Worm (Caenorhabditis elegans) whole organism, midembryonic: ENCODE results near the gene poml-4.

Source experiments
- cog-1 ChIP-seq: sonication (generic microtip); optimal IDR thresholded peaks from 2 replicates; lab custom pipeline; 2016; ENCODE audit warnings: missing genetic modification characterization, missing compliant biosample characterization
- flt-1 ChIP-seq: fragments of 200-800 bp; sonication (Bioruptor generic); IDR thresholded peaks from 2 replicates; pipeline ENCODE4 v1.3.6; 2022; ENCODE audit warnings: missing genetic modification characterization, missing compliant biosample characterization
- klf-2 ChIP-seq: fragments of 200-800 bp; sonication (Bioruptor generic); conservative IDR thresholded peaks from 2 replicates; pipeline ENCODE4 v1.3.6; 2022; ENCODE audit warnings: missing genetic modification reagents, missing genetic modification characterization, missing compliant biosample characterization
- tab-1 ChIP-seq: fragments of 200-800 bp; sonication (Bioruptor generic); IDR thresholded peaks from 2 replicates; pipeline ENCODE4 v1.3.6; 2022; ENCODE audit warnings: missing genetic modification characterization, missing compliant biosample characterization
- ztf-29 ChIP-seq: fragments of 200-800 bp; sonication (Bioruptor generic); IDR thresholded peaks from 2 replicates; pipeline ENCODE4 v1.3.6; 2022; ENCODE audit warnings: missing genetic modification reagents, missing genetic modification characterization, missing compliant biosample characterization

- TF ChIP-seq ztf-29 (GFP tag; lab: Robert Waterston, UW) (no peak), klf-2 (GFP tag; lab: Robert Waterston, UW) (no peak), flt-1 (GFP tag; lab: Robert Waterston, UW) (no peak), tab-1 (GFP tag; lab: Robert Waterston, UW) (no peak), cog-1 (no peak)
Measured at ce11 chrII:1538589-1538988, 2.1 kb upstream of the poml-4 start, which contains the start of gene fbxb-44.
